Fruit fly (Drosophila melanogaster) whole organism, embryonic: ENCODE measurements around the gene CG42554.

Experiments
- CG10267 ChIP-seq: fragments of 200-800 bp; sonication (Bioruptor generic); optimal IDR thresholded peaks from 2 replicates; lab custom pipeline; 2018; ENCODE audit warnings: missing biosample characterization, mild to moderate bottlenecking, missing genetic modification characterization, moderate library complexity
- CG10462 ChIP-seq: fragments of 200-800 bp; sonication (Bioruptor generic); optimal IDR thresholded peaks from 2 replicates; lab custom pipeline; 2016; ENCODE audit warnings: missing biosample characterization, missing genetic modification characterization
- CG11560 ChIP-seq: fragments of 200-800 bp; sonication (Bioruptor generic); IDR thresholded peaks from 3 replicates; pipeline ENCODE4 v1.3.6; 2022; ENCODE audit warnings: missing biosample characterization, missing genetic modification characterization
- CG12769 ChIP-seq: fragments of 200-800 bp; sonication (Bioruptor generic); optimal IDR thresholded peaks from 2 replicates; lab custom pipeline; 2019; ENCODE audit warnings: missing biosample characterization, mild to moderate bottlenecking, missing genetic modification characterization, moderate library complexity
- CG12942 ChIP-seq: fragments of 200-800 bp; sonication (Bioruptor generic); optimal IDR thresholded peaks from 3 replicates; lab custom pipeline; 2016; ENCODE audit warnings: missing biosample characterization, missing genetic modification characterization
- CG15514 ChIP-seq: fragments of 200-800 bp; sonication (Bioruptor generic); optimal IDR thresholded peaks from 3 replicates; lab custom pipeline; 2017; ENCODE audit warnings: missing biosample characterization, missing genetic modification characterization, mild to moderate bottlenecking, moderate library complexity, missing genetic modification reagents
- CG17359 ChIP-seq: fragments of 200-800 bp; sonication (Bioruptor generic); optimal IDR thresholded peaks from 3 replicates; lab custom pipeline; 2018; ENCODE audit warnings: missing biosample characterization, mild to moderate bottlenecking, missing genetic modification characterization, moderate library complexity
- CG17912 ChIP-seq: fragments of 200-800 bp; sonication (Bioruptor generic); optimal IDR thresholded peaks from 2 replicates; lab custom pipeline; 2018; ENCODE audit warnings: missing biosample characterization, mild to moderate bottlenecking, missing genetic modification characterization
- CG31388 ChIP-seq: fragments of 200-800 bp; sonication (Bioruptor generic); optimal IDR thresholded peaks from 2 replicates; lab custom pipeline; 2016; ENCODE audit warnings: missing biosample characterization, missing genetic modification characterization
- CG4360 ChIP-seq: fragments of 200-800 bp; sonication (Bioruptor generic); IDR thresholded peaks from 2 replicates; pipeline ENCODE4 v1.3.6; 2022; ENCODE audit warnings: missing biosample characterization, missing genetic modification characterization
- CG6175 ChIP-seq: fragments of 200-800 bp; sonication (Bioruptor generic); IDR thresholded peaks from 3 replicates; pipeline ENCODE4 v1.3.6; 2022; ENCODE audit warnings: missing biosample characterization, missing genetic modification characterization
- CG6272 ChIP-seq: fragments of 200-800 bp; sonication (Bioruptor generic); IDR thresholded peaks from 2 replicates; pipeline ENCODE4 v1.3.6; 2022; ENCODE audit warnings: missing biosample characterization, missing genetic modification characterization
- CG6854 ChIP-seq: fragments of 200-800 bp; sonication (Bioruptor generic); optimal IDR thresholded peaks from 3 replicates; lab custom pipeline; 2017; ENCODE audit warnings: missing biosample characterization, mild to moderate bottlenecking, missing genetic modification characterization
- CG7357 ChIP-seq: fragments of 200-800 bp; sonication (Bioruptor generic); IDR thresholded peaks from 3 replicates; pipeline ENCODE4 v1.3.6; 2022; ENCODE audit warnings: missing biosample characterization, missing genetic modification characterization
- CG7963 ChIP-seq: fragments of 200-800 bp; sonication (Bioruptor generic); IDR thresholded peaks from 3 replicates; pipeline ENCODE4 v1.3.6; 2022; ENCODE audit warnings: missing biosample characterization, missing genetic modification characterization; ENCODE audit not compliant: partially characterized antibody
- Chrac-16 ChIP-seq: fragments of 200-800 bp; sonication (Bioruptor generic); optimal IDR thresholded peaks from 3 replicates; lab custom pipeline; 2016; ENCODE audit warnings: missing biosample characterization, missing genetic modification characterization
- D ChIP-seq, 2 experiments: fragments of 200-800 bp in 1 of 2; fragments of >200 bp in 1 of 2; sonication (Bioruptor generic) in 1 of 2; optimal IDR thresholded peaks; 2 replicates in 1 of 2; 3 replicates in 1 of 2; lab custom pipeline; 2017; ENCODE audit warnings: mild to moderate bottlenecking in 1 of 2, missing biosample characterization in 1 of 2, missing genetic modification characterization in 1 of 2, missing genetic modification reagents in 1 of 2
- D19A ChIP-seq: fragments of 200-800 bp; optimal IDR thresholded peaks from 3 replicates; lab custom pipeline; 2019; ENCODE audit warnings: missing biosample characterization, mild to moderate bottlenecking, missing genetic modification characterization, moderate library complexity
- ERR ChIP-seq: fragments of 200-800 bp; sonication (Bioruptor generic); optimal IDR thresholded peaks from 2 replicates; lab custom pipeline; 2016; ENCODE audit warnings: missing biosample characterization, missing genetic modification characterization
- Elba2 ChIP-seq: fragments of 200-800 bp; sonication (Bioruptor generic); optimal IDR thresholded peaks from 3 replicates; lab custom pipeline; 2016; ENCODE audit warnings: missing biosample characterization, missing genetic modification characterization
- Gsc ChIP-seq: fragments of 200-800 bp; sonication (Bioruptor generic); IDR thresholded peaks from 2 replicates; pipeline ENCODE4 v1.3.6; 2022; ENCODE audit warnings: missing biosample characterization, missing genetic modification characterization
- Jarid2 ChIP-seq: fragments of 200-800 bp; sonication (Bioruptor generic); optimal IDR thresholded peaks from 3 replicates; lab custom pipeline; 2017; ENCODE audit warnings: mild to moderate bottlenecking, missing biosample characterization, missing genetic modification reagents, missing genetic modification characterization
- Oli ChIP-seq: fragments of 200-800 bp; sonication (Bioruptor generic); optimal IDR thresholded peaks from 2 replicates; lab custom pipeline; 2018; ENCODE audit warnings: missing biosample characterization, mild to moderate bottlenecking, missing genetic modification characterization, moderate library complexity
- Spps ChIP-seq: fragments of 200-800 bp; sonication (Bioruptor generic); optimal IDR thresholded peaks from 2 replicates; lab custom pipeline; 2018; ENCODE audit warnings: missing biosample characterization, mild to moderate bottlenecking, missing genetic modification characterization
- Sry-β ChIP-seq: fragments of 200-800 bp; sonication (Bioruptor generic); optimal IDR thresholded peaks from 2 replicates; lab custom pipeline; 2018; ENCODE audit warnings: missing biosample characterization, mild to moderate bottlenecking, missing genetic modification characterization, moderate library complexity
- Sry-δ ChIP-seq: fragments of 200-800 bp; sonication (Bioruptor generic); optimal IDR thresholded peaks from 2 replicates; lab custom pipeline; 2016; ENCODE audit warnings: missing biosample characterization, missing genetic modification characterization
- YL-1 ChIP-seq: fragments of 200-800 bp; sonication (Bioruptor generic); optimal IDR thresholded peaks from 3 replicates; lab custom pipeline; 2017; ENCODE audit warnings: missing biosample characterization, mild to moderate bottlenecking, missing genetic modification characterization
- ato ChIP-seq: fragments of 200-800 bp; sonication (Bioruptor generic); IDR thresholded peaks from 2 replicates; pipeline ENCODE4 v1.3.6; 2022; ENCODE audit warnings: missing biosample characterization, missing genetic modification characterization; ENCODE audit not compliant: partially characterized antibody
- dpn ChIP-seq, 2 experiments: fragments of 200-800 bp; sonication (Bioruptor generic); optimal IDR thresholded peaks; 3 replicates each; lab custom pipeline; 2016; ENCODE audit warnings: missing biosample characterization in 2 of 2, missing genetic modification characterization in 2 of 2
- ems ChIP-seq: fragments of 200-800 bp; sonication (Bioruptor generic); optimal IDR thresholded peaks from 3 replicates; lab custom pipeline; 2016; ENCODE audit warnings: missing biosample characterization, missing genetic modification characterization
- en ChIP-seq: fragments of 200-800 bp; sonication (Bioruptor generic); optimal IDR thresholded peaks from 2 replicates; lab custom pipeline; 2016; ENCODE audit warnings: missing biosample characterization, missing genetic modification characterization
- ewg ChIP-seq: fragments of 200-800 bp; sonication (Bioruptor generic); optimal IDR thresholded peaks from 3 replicates; lab custom pipeline; 2017; ENCODE audit warnings: mild to moderate bottlenecking, missing biosample characterization, missing genetic modification reagents, missing genetic modification characterization
- eyg ChIP-seq: fragments of 200-800 bp; sonication (Bioruptor generic); optimal IDR thresholded peaks from 3 replicates; lab custom pipeline; 2016; ENCODE audit warnings: missing biosample characterization, missing genetic modification characterization
- fd3F ChIP-seq: fragments of 200-800 bp; sonication (Bioruptor generic); optimal IDR thresholded peaks from 2 replicates; lab custom pipeline; 2018; ENCODE audit warnings: missing biosample characterization, mild to moderate bottlenecking, missing genetic modification characterization, moderate library complexity
- fu2 ChIP-seq: fragments of 200-800 bp; sonication (Bioruptor generic); optimal IDR thresholded peaks from 2 replicates; lab custom pipeline; 2016; ENCODE audit warnings: missing biosample characterization, missing genetic modification characterization
- gro ChIP-seq: fragments of 200-800 bp; sonication (Bioruptor generic); optimal IDR thresholded peaks from 2 replicates; lab custom pipeline; 2016; ENCODE audit warnings: missing biosample characterization, missing genetic modification characterization
- lab ChIP-seq: fragments of 200-800 bp; sonication (Bioruptor generic); optimal IDR thresholded peaks from 3 replicates; lab custom pipeline; 2017; ENCODE audit warnings: missing biosample characterization, missing genetic modification characterization, mild to moderate bottlenecking, moderate library complexity, missing genetic modification reagents
- lbe ChIP-seq: fragments of 200-800 bp; sonication (Bioruptor generic); optimal IDR thresholded peaks from 2 replicates; lab custom pipeline; 2016; ENCODE audit warnings: missing biosample characterization, mild to moderate bottlenecking, missing genetic modification characterization
- lov ChIP-seq, 2 experiments: fragments of 200-800 bp in 1 of 2; fragments of >200 bp in 1 of 2; sonication (Bioruptor generic) in 1 of 2; IDR thresholded peaks in 1 of 2; optimal IDR thresholded peaks in 1 of 2; 2 replicates in 1 of 2; 3 replicates in 1 of 2; pipeline versions ENCODE4 v1.3.6 to Lab custom; 2017 to 2022; ENCODE audit warnings: missing biosample characterization in 1 of 2, missing genetic modification characterization in 1 of 2
- nmo ChIP-seq: fragments of 200-800 bp; sonication (Bioruptor generic); optimal IDR thresholded peaks from 2 replicates; lab custom pipeline; 2018; ENCODE audit warnings: missing biosample characterization, mild to moderate bottlenecking, missing genetic modification characterization, moderate library complexity
- pita ChIP-seq: fragments of 200-800 bp; sonication (Bioruptor generic); optimal IDR thresholded peaks from 2 replicates; lab custom pipeline; 2017; ENCODE audit warnings: missing biosample characterization, mild to moderate bottlenecking, missing genetic modification characterization
- sc ChIP-seq, 3 experiments: fragments of >200 bp in 2 of 3; fragments of 200-800 bp in 1 of 3; sonication (Bioruptor generic) in 1 of 3; optimal IDR thresholded peaks; 2 replicates in 2 of 3; 3 replicates in 1 of 3; lab custom pipeline; 2017; ENCODE audit warnings: mild to moderate bottlenecking in 1 of 3, missing biosample characterization in 1 of 3, missing genetic modification characterization in 1 of 3, missing genetic modification reagents in 1 of 3
- sim ChIP-seq: fragments of 200-800 bp; sonication (Bioruptor generic); IDR thresholded peaks from 2 replicates; pipeline ENCODE4 v1.3.6; 2022; ENCODE audit warnings: missing biosample characterization, missing genetic modification characterization
- sima ChIP-seq: fragments of 200-800 bp; sonication (Bioruptor generic); optimal IDR thresholded peaks from 2 replicates; lab custom pipeline; 2016; ENCODE audit warnings: missing biosample characterization, missing genetic modification characterization
- trem ChIP-seq: fragments of 200-800 bp; optimal IDR thresholded peaks from 3 replicates; lab custom pipeline; 2019; ENCODE audit warnings: missing biosample characterization, mild to moderate bottlenecking, missing genetic modification characterization, moderate library complexity
- unpg ChIP-seq: fragments of 200-800 bp; sonication (Bioruptor generic); optimal IDR thresholded peaks from 3 replicates; lab custom pipeline; 2018; ENCODE audit warnings: missing biosample characterization, mild to moderate bottlenecking, missing genetic modification characterization, moderate library complexity
- zen ChIP-seq: fragments of 200-800 bp; sonication (Bioruptor generic); optimal IDR thresholded peaks from 3 replicates; lab custom pipeline; 2018; ENCODE audit warnings: missing biosample characterization, mild to moderate bottlenecking, missing genetic modification characterization, moderate library complexity
- zfh2 ChIP-seq: fragments of 200-800 bp; sonication (Bioruptor generic); optimal IDR thresholded peaks from 2 replicates; lab custom pipeline; 2016; ENCODE audit warnings: missing biosample characterization, missing genetic modification characterization

The CG42554 gene

dm6 chr3L:805642-806218 lies 29.8 kb upstream of the CG42554 start (continued):
- TF ChIP-seq sim (GFP tag; lab: Robert Waterston, UW) (no peak), lov (optimal IDR thresholded peaks at IDR 0.05; lab: Kevin White, UChicago) (no peak), lov (GFP tag; IDR thresholded peaks at IDR 0.05; lab: Robert Waterston, UW) (0 out of 3 replicates have a peak, but pooled peaks have one; percentile 4), CG4360 (GFP tag; lab: Robert Waterston, UW) (0 out of 2 replicates have a peak, but pooled peaks have one; percentile 41), en (no peak), Oli (peak; percentile 56), fd3F (GFP tag; lab: Kevin White, UChicago) (no peak), CG7963 (GFP tag; lab: Robert Waterston, UW) (no peak), CG6272 (peak; percentile 6; the same call in 1 of the 2 replicates), ERR (no peak), Chrac-16 (peak; percentile 57), gro (no peak), Jarid2 (GFP tag; lab: Kevin White, UChicago) (no peak), CG6854 (GFP tag; lab: Kevin White, UChicago) (no peak), Sry-β (GFP tag; lab: Kevin White, UChicago) (no peak), pita (GFP tag; lab: Kevin White, UChicago) (no peak), fu2 (peak; percentile 11), unpg (GFP tag; lab: Kevin White, UChicago) (peak; percentile 58), ems (GFP tag; lab: Kevin White, UChicago) (peak; percentile 65), eyg (GFP tag; lab: Kevin White, UChicago) (peak; percentile 41), YL-1 (GFP tag; lab: Kevin White, UChicago) (no peak), Spps (peak; percentile 7), CG10267 (peak; percentile 49), D19A (tag; lab: Kevin White, UChicago) (peak; percentile 50), CG12942 (GFP tag; lab: Kevin White, UChicago) (peak; percentile 37), CG15514 (GFP tag; lab: Kevin White, UChicago) (peak; percentile 5), CG7357 (GFP tag; lab: Robert Waterston, UW) (peak; percentile 45; the same call in 1 of the 3 replicates), CG10462 (GFP tag; lab: Kevin White, UChicago) (no peak), CG11560 (tag; lab: Robert Waterston, UW) (no peak), Elba2 (no peak), CG12769 (tag; lab: Kevin White, UChicago) (no peak), CG6175 (GFP tag; lab: Robert Waterston, UW) (no peak), Sry-δ (GFP tag; lab: Kevin White, UChicago) (peak; percentile 5), zfh2 (no peak), lbe (GFP tag; lab: Kevin White, UChicago) (no peak), ewg (peak; percentile 71), sima (GFP tag; lab: Kevin White, UChicago) (no peak), lab (peak; percentile 65), Gsc (GFP tag; lab: Robert Waterston, UW) (no peak), CG17359 (tag; lab: Kevin White, UChicago) (peak; percentile 76), nmo (GFP tag; lab: Kevin White, UChicago) (peak; percentile 49), CG17912 (GFP tag; lab: Kevin White, UChicago) (no peak), trem (tag; lab: Kevin White, UChicago) (peak; percentile 57), zen (peak; percentile 65), dpn (GFP tag; optimal IDR thresholded peaks at IDR 0.05; lab: Kevin White, UChicago) (peak; percentile 44 to 53), D (optimal IDR thresholded peaks at IDR 0.05; lab: Kevin White, UChicago) (no peak), D (GFP tag; optimal IDR thresholded peaks at IDR 0.05; lab: Kevin White, UChicago) (peak; percentile 33), sc (optimal IDR thresholded peaks at IDR 0.05; lab: Kevin White, UChicago) (no peak), sc (GFP tag; optimal IDR thresholded peaks at IDR 0.05; lab: Kevin White, UChicago) (no peak), CG31388 (GFP tag; lab: Kevin White, UChicago) (no peak), ato (no peak)
